Worm (Caenorhabditis elegans) whole organism, L2 larva: ENCODE measurements around the gene lpr-3.

Experiments used
- C34F6.9 ChIP-seq: fragments of 150-350 bp; optimal IDR thresholded peaks from 2 replicates; lab custom pipeline; 2014; ENCODE audit warnings: missing biosample characterization, missing genetic modification characterization
- F13H6.1 ChIP-seq: sonication (generic microtip); optimal IDR thresholded peaks from 2 replicates; lab custom pipeline; 2016; ENCODE audit warnings: missing genetic modification characterization, missing compliant biosample characterization
- R02D3.7 ChIP-seq: fragments of 150-350 bp; optimal IDR thresholded peaks from 2 replicates; lab custom pipeline; 2014; ENCODE audit warnings: missing biosample characterization, missing genetic modification characterization
- Y55F3AM.14 ChIP-seq: fragments of 200-800 bp; sonication (Bioruptor generic); optimal IDR thresholded peaks from 2 replicates; lab custom pipeline; 2018; ENCODE audit warnings: mild to moderate bottlenecking, missing genetic modification characterization, missing compliant biosample characterization
- ZK546.5 ChIP-seq: sonication (generic microtip); optimal IDR thresholded peaks from 2 replicates; lab custom pipeline; 2017; ENCODE audit warnings: missing biosample characterization, missing genetic modification characterization
- alr-1 ChIP-seq: fragments of 150-350 bp; optimal IDR thresholded peaks from 2 replicates; lab custom pipeline; 2014; ENCODE audit warnings: missing biosample characterization, missing genetic modification characterization
- ama-1 ChIP-seq: fragments of 150-350 bp; optimal IDR thresholded peaks from 2 replicates; lab custom pipeline; 2018; ENCODE audit warnings: inconsistent platforms
- blmp-1 ChIP-seq: sonication (generic microtip); optimal IDR thresholded peaks from 2 replicates; lab custom pipeline; 2017; ENCODE audit warnings: missing genetic modification characterization, mild to moderate bottlenecking, missing compliant biosample characterization, antibody characterized with exemption, moderate library complexity; ENCODE audit not compliant: insufficient read depth
- ceh-16 ChIP-seq: fragments of 150-350 bp; optimal IDR thresholded peaks from 2 replicates; lab custom pipeline; 2014; ENCODE audit warnings: missing biosample characterization, missing genetic modification characterization
- crh-2 ChIP-seq: sonication (generic microtip); optimal IDR thresholded peaks from 2 replicates; lab custom pipeline; 2017; ENCODE audit warnings: missing biosample characterization, missing genetic modification characterization
- egl-27 ChIP-seq: sonication (generic microtip); optimal IDR thresholded peaks from 3 replicates; lab custom pipeline; 2017; ENCODE audit warnings: missing biosample characterization, missing genetic modification reagents, missing genetic modification characterization
- elt-1 ChIP-seq: fragments of 150-350 bp; optimal IDR thresholded peaks from 2 replicates; lab custom pipeline; 2014; ENCODE audit warnings: missing biosample characterization, missing genetic modification characterization
- fos-1 ChIP-seq: fragments of 150-350 bp; optimal IDR thresholded peaks from 2 replicates; lab custom pipeline; 2014; ENCODE audit warnings: missing biosample characterization, missing genetic modification characterization
- lin-39 ChIP-seq: fragments of 150-350 bp; optimal IDR thresholded peaks from 2 replicates; lab custom pipeline; 2014; ENCODE audit warnings: missing biosample characterization, missing genetic modification reagents, missing genetic modification characterization
- lsy-2 ChIP-seq, 2 experiments: fragments of 150-350 bp in 1 of 2; sonication (generic microtip) in 1 of 2; optimal IDR thresholded peaks; 2 replicates each; lab custom pipeline; 2014 to 2017; ENCODE audit warnings: missing biosample characterization in 2 of 2, missing genetic modification characterization in 2 of 2
- mab-5 ChIP-seq: fragments of 150-350 bp; optimal IDR thresholded peaks from 2 replicates; lab custom pipeline; 2014; ENCODE audit warnings: missing biosample characterization, missing genetic modification characterization
- mdl-1 ChIP-seq, 2 experiments: fragments of 150-350 bp in 1 of 2; sonication (generic microtip) in 1 of 2; optimal IDR thresholded peaks; 2 replicates each; lab custom pipeline; 2017; ENCODE audit warnings: missing biosample characterization in 2 of 2, missing genetic modification characterization in 2 of 2
- nhr-10 ChIP-seq: sonication (generic microtip); optimal IDR thresholded peaks from 2 replicates; lab custom pipeline; 2017; ENCODE audit warnings: missing biosample characterization, missing genetic modification characterization
- nhr-11 ChIP-seq: fragments of 150-350 bp; optimal IDR thresholded peaks from 2 replicates; lab custom pipeline; 2014; ENCODE audit warnings: missing biosample characterization, missing genetic modification characterization
- nhr-12 ChIP-seq: fragments of 150-350 bp; optimal IDR thresholded peaks from 2 replicates; lab custom pipeline; 2014; ENCODE audit warnings: missing biosample characterization, missing genetic modification characterization
- nhr-129 ChIP-seq: fragments of 150-350 bp; optimal IDR thresholded peaks from 2 replicates; lab custom pipeline; 2014; ENCODE audit warnings: missing biosample characterization, missing genetic modification characterization
- nhr-21 ChIP-seq: fragments of 150-350 bp; optimal IDR thresholded peaks from 2 replicates; lab custom pipeline; 2014; ENCODE audit warnings: missing biosample characterization, missing genetic modification characterization
- nhr-23 ChIP-seq: fragments of 150-350 bp; optimal IDR thresholded peaks from 2 replicates; lab custom pipeline; 2014; ENCODE audit warnings: missing biosample characterization, missing genetic modification reagents, missing genetic modification characterization
- nhr-6 ChIP-seq: fragments of 150-350 bp; optimal IDR thresholded peaks from 2 replicates; lab custom pipeline; 2014; ENCODE audit warnings: missing biosample characterization, missing genetic modification characterization
- nhr-77 ChIP-seq: fragments of 150-350 bp; optimal IDR thresholded peaks from 2 replicates; lab custom pipeline; 2014; ENCODE audit warnings: missing biosample characterization, missing genetic modification characterization
- sem-4 ChIP-seq: fragments of 150-350 bp; optimal IDR thresholded peaks from 2 replicates; lab custom pipeline; 2014; ENCODE audit warnings: missing biosample characterization, missing genetic modification reagents, missing genetic modification characterization
- skn-1 ChIP-seq: sonication (generic microtip); optimal IDR thresholded peaks from 2 replicates; lab custom pipeline; 2017; ENCODE audit warnings: missing biosample characterization, missing genetic modification characterization
- sma-9 ChIP-seq, 2 experiments: fragments of 150-350 bp in 1 of 2; sonication (generic microtip) in 1 of 2; optimal IDR thresholded peaks; 2 replicates each; lab custom pipeline; 2014 to 2016; ENCODE audit warnings: missing genetic modification characterization in 2 of 2, mild to moderate bottlenecking in 1 of 2, missing biosample characterization in 1 of 2, missing compliant biosample characterization in 1 of 2, missing genetic modification reagents in 1 of 2, moderate library complexity in 1 of 2
- unc-39 ChIP-seq: fragments of 150-350 bp; optimal IDR thresholded peaks from 2 replicates; lab custom pipeline; 2014; ENCODE audit warnings: missing biosample characterization, missing genetic modification characterization
- unc-62 ChIP-seq: fragments of 150-350 bp; optimal IDR thresholded peaks from 2 replicates; lab custom pipeline; 2014; ENCODE audit warnings: missing biosample characterization, missing genetic modification reagents, missing genetic modification characterization
- zag-1 ChIP-seq: fragments of 150-350 bp; optimal IDR thresholded peaks from 2 replicates; lab custom pipeline; 2014; ENCODE audit warnings: missing biosample characterization, missing genetic modification characterization
- ztf-1 ChIP-seq: fragments of 200-800 bp; sonication (Bioruptor generic); conservative IDR thresholded peaks from 2 replicates; pipeline ENCODE4 v1.3.6; 2022; ENCODE audit warnings: missing genetic modification characterization, missing compliant biosample characterization
- ztf-11 ChIP-seq: sonication (generic microtip); optimal IDR thresholded peaks from 2 replicates; lab custom pipeline; 2017; ENCODE audit warnings: missing biosample characterization, missing genetic modification characterization
- ztf-4 ChIP-seq: fragments of 150-350 bp; optimal IDR thresholded peaks from 2 replicates; lab custom pipeline; 2014; ENCODE audit warnings: missing biosample characterization, missing genetic modification characterization

Gene lpr-3

ce11 chrX:11035563-11035962 lies 21.6 kb upstream of the lpr-3 start:
- TF ChIP-seq zag-1 (tag; lab: Kevin White, UChicago) (no peak), lin-39 (tag; lab: Kevin White, UChicago) (no peak), lsy-2 (tag; optimal IDR thresholded peaks at IDR 0.05; lab: Kevin White, UChicago) (peak in 1 of 2 experiments; percentile 9), sma-9 (GFP tag; optimal IDR thresholded peaks at IDR 0.05; lab: Kevin White, UChicago) (peak; percentile 50), sma-9 (tag; optimal IDR thresholded peaks at IDR 0.05; lab: Kevin White, UChicago) (no peak), blmp-1 (no peak), nhr-129 (peak; percentile 16), fos-1 (no peak), R02D3.7 (tag; lab: Kevin White, UChicago) (no peak), mab-5 (peak; percentile 28), C34F6.9 (tag; lab: Kevin White, UChicago) (peak; percentile 25), F13H6.1 (tag; lab: Kevin White, UChicago) (peak; percentile 74), nhr-23 (tag; lab: Kevin White, UChicago) (no peak), nhr-6 (peak; percentile 5), unc-62 (GFP tag; lab: Kevin White, UChicago) (no peak)

- TF ChIP-seq mdl-1 (tag; optimal IDR thresholded peaks at IDR 0.05; lab: Kevin White, UChicago) = peak in 1 of 2 experiments; percentile 0
- peak; percentile 59 for TF ChIP-seq fos-1
- TF ChIP-seq sma-9 (GFP tag; optimal IDR thresholded peaks at IDR 0.05; lab: Kevin White, UChicago) = peak; percentile 26
- TF ChIP-seq sma-9 (tag; optimal IDR thresholded peaks at IDR 0.05; lab: Kevin White, UChicago) = no peak
- TF ChIP-seq F13H6.1 (tag; lab: Kevin White, UChicago) = peak; percentile 36
- peak; percentile 89 for TF ChIP-seq blmp-1
- TF ChIP-seq crh-2 (tag; lab: Kevin White, UChicago) = peak; percentile 75
- TF ChIP-seq sem-4 (tag; lab: Kevin White, UChicago) = peak; percentile 34
- TF ChIP-seq nhr-21 (tag; lab: Kevin White, UChicago) = peak; percentile 35
- no peak for TF ChIP-seq nhr-77
- no peak for TF ChIP-seq ztf-11 (tag; lab: Kevin White, UChicago)
- no peak for TF ChIP-seq Y55F3AM.14 (GFP tag; lab: Kevin White, UChicago)
Measured at ce11 chrX:11036114-11037087, 20.8 kb upstream of the lpr-3 start.

- TF ChIP-seq ztf-1 (GFP tag; lab: Robert Waterston, UW) = no peak
- TF ChIP-seq nhr-10 = no peak
- no peak for TF ChIP-seq sma-9 (GFP tag; optimal IDR thresholded peaks at IDR 0.05; lab: Kevin White, UChicago)
- no peak for TF ChIP-seq sma-9 (tag; optimal IDR thresholded peaks at IDR 0.05; lab: Kevin White, UChicago)
- no peak for TF ChIP-seq mdl-1 (tag; optimal IDR thresholded peaks at IDR 0.05; lab: Kevin White, UChicago)
- no peak for TF ChIP-seq sem-4 (tag; lab: Kevin White, UChicago)
- TF ChIP-seq ZK546.5 (tag; lab: Kevin White, UChicago) = no peak
- no peak for TF ChIP-seq nhr-129
- no peak for TF ChIP-seq unc-62 (GFP tag; lab: Kevin White, UChicago)
- no peak for TF ChIP-seq nhr-21 (tag; lab: Kevin White, UChicago)
Measured at ce11 chrX:11038221-11038620, 19.0 kb upstream of the lpr-3 start.

ce11 chrX:11042777-11043176 lies 14.4 kb upstream of the lpr-3 start, which contains the start of gene C09F12.3:
TSS of gene C09F12.3 (minus strand) at chrX:11042877.
- TF ChIP-seq ceh-16 (tag; lab: Kevin White, UChicago) = no peak
- TF ChIP-seq F13H6.1 (tag; lab: Kevin White, UChicago) = no peak
- no peak for TF ChIP-seq fos-1
- no peak for TF ChIP-seq ztf-1 (GFP tag; lab: Robert Waterston, UW)
- TF ChIP-seq sma-9 (GFP tag; optimal IDR thresholded peaks at IDR 0.05; lab: Kevin White, UChicago) = no peak
- no peak for TF ChIP-seq sma-9 (tag; optimal IDR thresholded peaks at IDR 0.05; lab: Kevin White, UChicago)
- no peak for TF ChIP-seq ama-1
- TF ChIP-seq nhr-12 (tag; lab: Kevin White, UChicago) = no peak
- TF ChIP-seq unc-39 (tag; lab: Kevin White, UChicago) = no peak
- TF ChIP-seq alr-1 (tag; lab: Kevin White, UChicago) = no peak
- no peak for TF ChIP-seq egl-27
- no peak for TF ChIP-seq nhr-11 (tag; lab: Kevin White, UChicago)
- TF ChIP-seq blmp-1 = no peak
- no peak for TF ChIP-seq elt-1
- no peak for TF ChIP-seq lin-39 (tag; lab: Kevin White, UChicago)
- TF ChIP-seq ztf-4 = no peak
- TF ChIP-seq skn-1 (tag; lab: Kevin White, UChicago) = no peak
- TF ChIP-seq nhr-10 = no peak
- TF ChIP-seq, all 48 proteins: peak for 0
